Fruit fly (Drosophila melanogaster): ENCODE measurements around the gene Pdfr.

The Pdfr gene

DNA sequence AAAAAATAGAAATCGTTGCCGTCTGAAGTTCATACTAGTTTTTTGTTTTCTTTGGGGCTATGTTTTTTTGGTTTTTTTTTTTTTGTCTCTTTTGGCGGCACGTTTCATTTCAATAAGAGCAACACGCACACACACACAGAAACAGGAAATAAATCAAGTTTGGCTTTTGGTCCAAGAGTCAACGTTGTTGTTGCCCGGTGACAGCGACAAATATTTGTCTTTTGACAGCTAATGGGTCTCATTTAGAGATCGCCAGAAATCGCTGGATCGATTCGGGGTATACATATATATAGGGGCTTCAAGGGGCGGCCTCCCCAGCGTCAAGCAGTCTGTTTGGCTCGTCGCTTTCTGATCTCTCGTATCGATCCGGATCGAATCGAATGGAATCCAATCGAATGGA, 14.6 kb upstream of the Pdfr start:
- no peak for TF ChIP-seq h (optimal IDR thresholded peaks at IDR 0.05)
- TF ChIP-seq psq (optimal IDR thresholded peaks at IDR 0.05) = no peak
- TF ChIP-seq Myc (optimal IDR thresholded peaks at IDR 0.05) = no peak
- TF ChIP-seq ttk (optimal IDR thresholded peaks at IDR 0.05) = no peak
- TF ChIP-seq Sin3A (optimal IDR thresholded peaks at IDR 0.05) = no peak
- no peak for TF ChIP-seq insv (optimal IDR thresholded peaks at IDR 0.05)

- TF ChIP-seq h (optimal IDR thresholded peaks at IDR 0.05) = no peak
Observed at dm6 chrX:2538387-2538786, 13.6 kb upstream of the Pdfr start.

dm6 chrX:2539495-2539894, 12.5 kb upstream of the Pdfr start:
- TF ChIP-seq h (optimal IDR thresholded peaks at IDR 0.05) (no peak), Sin3A (optimal IDR thresholded peaks at IDR 0.05) (no peak), insv (optimal IDR thresholded peaks at IDR 0.05) (no peak), Myc (optimal IDR thresholded peaks at IDR 0.05) (no peak), psq (optimal IDR thresholded peaks at IDR 0.05) (no peak), ttk (optimal IDR thresholded peaks at IDR 0.05) (no peak)

DNA sequence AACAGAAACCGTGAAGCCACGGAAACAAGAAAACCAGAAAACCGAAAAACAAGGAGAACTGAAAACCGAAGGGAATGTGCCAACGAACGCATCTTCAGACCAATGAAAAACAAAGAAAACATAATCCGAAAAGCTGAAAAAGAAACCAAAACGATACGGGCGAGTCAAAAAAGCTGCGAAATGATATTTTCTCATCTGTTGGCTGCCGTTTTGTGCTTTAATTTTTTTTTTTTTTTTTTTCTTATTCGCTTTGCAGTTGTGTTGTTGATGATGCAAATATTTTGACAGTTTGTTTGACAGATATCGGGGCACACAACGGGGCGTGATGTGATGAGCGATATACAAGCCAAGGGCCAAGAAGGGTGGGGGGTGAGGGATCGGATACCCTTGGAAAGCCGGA, 9.5 kb upstream of the Pdfr start:
- no peak for TF ChIP-seq h (optimal IDR thresholded peaks at IDR 0.05)
- TF ChIP-seq insv (optimal IDR thresholded peaks at IDR 0.05) = no peak
- no peak for TF ChIP-seq psq (optimal IDR thresholded peaks at IDR 0.05)

DNA sequence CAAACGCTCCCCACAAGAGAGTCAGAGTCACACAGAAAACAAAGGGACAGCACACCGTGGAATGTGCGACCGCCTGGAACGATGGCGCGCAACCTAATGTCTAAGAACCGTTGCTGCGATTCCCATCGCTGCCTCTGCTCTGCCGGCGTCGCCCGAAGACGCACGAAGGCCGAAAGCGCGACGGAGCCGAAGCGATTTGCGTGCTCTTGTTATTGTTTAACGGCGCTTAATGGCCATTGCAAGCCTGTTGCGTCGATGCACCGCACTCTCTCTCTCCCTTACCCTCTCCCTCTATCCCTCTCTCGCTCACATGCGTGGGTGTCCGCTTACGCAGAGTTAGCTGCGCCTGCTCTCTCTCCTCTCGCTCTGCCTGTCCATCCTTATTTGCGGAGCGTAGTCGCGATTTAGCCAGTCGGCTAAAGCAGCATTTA, 6.7 kb upstream of the Pdfr start, which contains the start of gene trol:
Gene trol (minus strand): TSS at position 100 of the 431 bp plus-strand sequence.
- TF ChIP-seq h (optimal IDR thresholded peaks at IDR 0.05) = no peak
- TF ChIP-seq Myc (optimal IDR thresholded peaks at IDR 0.05) = no peak
- no peak for TF ChIP-seq ttk (optimal IDR thresholded peaks at IDR 0.05)
- no peak for TF ChIP-seq psq (optimal IDR thresholded peaks at IDR 0.05)
- TF ChIP-seq insv (optimal IDR thresholded peaks at IDR 0.05) = no peak
- TF ChIP-seq Sin3A (optimal IDR thresholded peaks at IDR 0.05) = no peak

DNA sequence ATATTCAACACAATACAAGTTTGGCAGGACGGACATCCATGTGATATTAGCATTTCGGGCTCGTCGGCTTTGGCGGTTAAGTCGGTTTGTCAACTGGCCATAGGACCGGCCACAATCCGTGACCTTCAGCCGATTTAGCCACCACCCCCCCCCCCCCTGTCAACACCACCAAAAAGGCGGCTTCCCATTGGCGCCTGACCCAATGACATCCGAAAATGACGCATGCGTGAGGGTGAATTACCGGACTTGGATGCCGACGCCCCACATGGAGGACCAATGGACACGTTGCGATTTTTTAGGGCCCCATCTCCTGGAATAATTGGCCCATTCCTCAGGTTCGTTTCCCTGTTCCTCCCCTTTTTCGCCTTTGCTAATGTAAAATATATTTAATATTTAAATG, 5.7 kb upstream of the Pdfr start:
- TF ChIP-seq ttk (optimal IDR thresholded peaks at IDR 0.05) (no peak), h (optimal IDR thresholded peaks at IDR 0.05) (no peak), Sin3A (optimal IDR thresholded peaks at IDR 0.05) (no peak), psq (optimal IDR thresholded peaks at IDR 0.05) (no peak), insv (optimal IDR thresholded peaks at IDR 0.05) (no peak), Myc (optimal IDR thresholded peaks at IDR 0.05) (no peak)

DNA sequence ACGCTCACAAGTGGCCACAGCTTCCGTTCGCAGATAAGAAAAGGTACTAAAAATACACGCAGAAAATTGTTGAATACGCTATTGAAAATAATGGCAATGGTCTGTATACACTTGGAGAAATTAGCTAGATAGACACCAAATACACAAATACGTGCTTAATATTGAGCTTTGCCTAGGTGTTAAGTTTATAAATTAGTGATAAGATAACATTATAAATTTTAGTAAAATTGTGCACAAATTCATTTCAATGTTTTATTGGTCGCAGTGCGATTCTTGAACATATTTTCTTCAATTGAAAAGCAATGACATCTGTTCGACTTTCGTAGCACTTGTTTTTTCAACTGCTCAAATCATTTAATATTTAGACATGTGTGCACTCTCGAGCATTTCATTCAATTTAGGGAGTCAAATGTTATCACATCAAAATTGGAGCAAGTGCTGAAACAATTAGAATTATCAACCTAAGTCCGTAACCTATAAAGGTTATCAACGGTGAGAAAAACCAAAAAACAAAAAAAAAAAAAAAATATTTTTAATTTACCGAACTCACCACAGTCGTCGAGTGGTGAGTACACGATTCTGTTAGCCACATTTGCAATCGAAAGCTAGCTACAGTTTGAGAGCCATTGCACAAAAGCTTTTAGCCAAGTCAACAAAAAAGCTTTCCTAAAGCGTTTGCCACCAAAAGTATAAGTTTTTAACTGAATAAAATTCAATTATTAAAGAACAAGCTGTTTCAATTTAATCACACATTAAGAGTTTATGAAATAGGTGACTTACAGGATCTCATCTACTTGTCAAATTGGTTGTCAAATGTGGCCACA, 5.1 kb upstream of the Pdfr start:
- TF ChIP-seq psq (optimal IDR thresholded peaks at IDR 0.05) = no peak

dm6 chrX:2553862-2554261, 1.9 kb downstream of the Pdfr start:
- TF ChIP-seq psq (optimal IDR thresholded peaks at IDR 0.05) (no peak), ttk (optimal IDR thresholded peaks at IDR 0.05) (no peak), h (optimal IDR thresholded peaks at IDR 0.05) (no peak), Sin3A (optimal IDR thresholded peaks at IDR 0.05) (no peak), insv (optimal IDR thresholded peaks at IDR 0.05) (no peak), Myc (optimal IDR thresholded peaks at IDR 0.05) (no peak)

- TF ChIP-seq psq (optimal IDR thresholded peaks at IDR 0.05) = no peak
- no peak for TF ChIP-seq insv (optimal IDR thresholded peaks at IDR 0.05)
- TF ChIP-seq Myc (optimal IDR thresholded peaks at IDR 0.05) = no peak
- no peak for TF ChIP-seq ttk (optimal IDR thresholded peaks at IDR 0.05)
- TF ChIP-seq h (optimal IDR thresholded peaks at IDR 0.05) = no peak
- TF ChIP-seq Sin3A (optimal IDR thresholded peaks at IDR 0.05) = no peak
Observed at dm6 chrX:2580319-2581008, 28.5 kb downstream of the Pdfr start, which contains the start of the genes Vha36-3 and AANATL7. Gene Vha36-3 (minus strand): TSS chrX:2580560. Gene AANATL7 (plus strand): TSS chrX:2580958.

- no peak for TF ChIP-seq psq (optimal IDR thresholded peaks at IDR 0.05)
- no peak for TF ChIP-seq Myc (optimal IDR thresholded peaks at IDR 0.05)
- TF ChIP-seq Sin3A (optimal IDR thresholded peaks at IDR 0.05) = no peak
- TF ChIP-seq insv (optimal IDR thresholded peaks at IDR 0.05) = no peak
- no peak for TF ChIP-seq ttk (optimal IDR thresholded peaks at IDR 0.05)
- TF ChIP-seq h (optimal IDR thresholded peaks at IDR 0.05) = no peak
Observed at dm6 chrX:2581793-2582503, 29.9 kb downstream of the Pdfr start.

DNA sequence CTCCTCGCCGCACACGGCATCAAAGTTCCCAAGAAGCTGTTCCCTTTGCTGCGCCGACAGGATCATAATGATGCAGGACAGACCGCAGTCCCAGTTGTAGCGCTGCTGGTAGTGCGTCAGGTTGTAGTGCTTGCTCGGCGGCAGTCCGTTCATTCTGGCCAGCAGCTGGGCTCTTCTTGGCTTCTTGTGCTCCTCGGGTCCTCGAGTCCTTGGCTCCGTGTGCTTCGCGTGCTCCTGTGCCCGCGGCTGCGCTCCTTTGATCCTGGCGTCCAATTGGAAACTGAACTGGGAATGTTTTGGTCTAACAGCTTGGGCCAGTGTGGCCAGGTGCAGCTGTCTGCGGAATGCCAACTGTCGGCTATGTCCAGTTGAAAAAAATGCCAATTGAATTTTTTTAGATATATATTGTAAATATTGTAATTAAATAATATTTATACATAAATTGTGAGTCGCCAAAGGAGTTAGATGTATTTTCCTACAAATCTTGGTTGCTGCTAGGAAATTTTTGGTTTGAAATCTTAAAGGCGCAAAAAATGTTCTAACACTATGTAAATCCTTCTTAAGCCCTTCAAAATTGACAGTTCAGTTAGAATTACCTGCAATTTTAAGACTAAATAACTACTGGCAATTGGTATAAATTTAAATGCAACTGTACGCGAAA, 33.2 kb downstream of the Pdfr start, which contains the start of gene CG13760:
Gene CG13760 (minus strand): TSS at position 645 of the 661 bp plus-strand sequence.
- TF ChIP-seq Sin3A (optimal IDR thresholded peaks at IDR 0.05) (no peak), h (optimal IDR thresholded peaks at IDR 0.05) (no peak), insv (optimal IDR thresholded peaks at IDR 0.05) (no peak), psq (optimal IDR thresholded peaks at IDR 0.05) (no peak), Myc (optimal IDR thresholded peaks at IDR 0.05) (no peak), ttk (optimal IDR thresholded peaks at IDR 0.05) (no peak)

dm6 chrX:2585716-2586082, 33.7 kb downstream of the Pdfr start, which contains the start of gene wds:
Gene wds (plus strand): TSS chrX:2585980.
- no peak for TF ChIP-seq insv (optimal IDR thresholded peaks at IDR 0.05)
- no peak for TF ChIP-seq psq (optimal IDR thresholded peaks at IDR 0.05)
- TF ChIP-seq Sin3A (optimal IDR thresholded peaks at IDR 0.05) = no peak
- TF ChIP-seq h (optimal IDR thresholded peaks at IDR 0.05) = no peak
- TF ChIP-seq Myc (optimal IDR thresholded peaks at IDR 0.05) = no peak
- no peak for TF ChIP-seq ttk (optimal IDR thresholded peaks at IDR 0.05)
